Worm (Caenorhabditis elegans) whole organism, late embryonic: Measurements from ENCODE around the gene zig-10.

ENCODE experiments used
- K09A11.1 ChIP-seq: sonication (generic microtip); optimal IDR thresholded peaks from 2 replicates; lab custom pipeline; 2017; ENCODE audit warnings: antibody characterized with exemption, mild to moderate bottlenecking, missing genetic modification characterization, missing compliant biosample characterization; ENCODE audit not compliant: insufficient read depth
- T23F11.4 ChIP-seq: fragments of 200-800 bp; sonication (Bioruptor generic); optimal IDR thresholded peaks from 2 replicates; lab custom pipeline; 2018; ENCODE audit warnings: mild to moderate bottlenecking, missing genetic modification characterization, missing compliant biosample characterization
- ets-4 ChIP-seq: sonication (generic microtip); optimal IDR thresholded peaks from 2 replicates; lab custom pipeline; 2016; ENCODE audit warnings: missing genetic modification characterization, missing compliant biosample characterization
- nfya-1 ChIP-seq: sonication (generic microtip); optimal IDR thresholded peaks from 2 replicates; lab custom pipeline; 2017; ENCODE audit warnings: missing genetic modification characterization, mild to moderate bottlenecking, missing compliant biosample characterization, antibody characterized with exemption, moderate library complexity
- pag-3 ChIP-seq: sonication (generic microtip); optimal IDR thresholded peaks from 2 replicates; lab custom pipeline; 2016; ENCODE audit warnings: missing compliant biosample characterization, missing genetic modification characterization, borderline replicate concordance

DNA sequence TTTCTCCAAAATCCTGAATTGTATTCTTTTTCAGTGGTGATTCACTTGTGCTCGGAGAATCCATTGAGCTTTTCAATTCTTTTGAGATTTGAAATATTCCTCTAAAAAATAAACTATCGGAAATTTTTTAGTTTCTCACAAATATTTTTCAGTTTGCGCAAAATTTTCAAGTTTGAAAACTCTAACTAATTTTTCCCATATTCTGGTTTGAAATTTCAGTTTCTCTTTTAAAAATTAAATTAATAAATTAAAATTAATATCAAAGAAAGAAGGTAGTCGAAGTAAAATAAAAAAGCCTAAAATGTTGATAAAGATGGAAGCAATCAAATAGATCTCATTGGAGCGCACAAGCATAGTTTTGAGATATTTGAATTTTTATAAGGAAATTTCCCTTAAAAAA, 46.6 kb upstream of the zig-10 start, which contains the start of gene C32D5.10:
- no peak for TF ChIP-seq pag-3 (tag; lab: Kevin White, UChicago)
- no peak for TF ChIP-seq T23F11.4 (GFP tag; lab: Kevin White, UChicago)
- no peak for TF ChIP-seq nfya-1
- no peak for TF ChIP-seq ets-4 (tag; lab: Kevin White, UChicago)
- TF ChIP-seq K09A11.1 (tag; lab: Kevin White, UChicago): no peak
